Fruit fly (Drosophila melanogaster) whole organism, prepupa: ENCODE measurements around the gene Klp31E.
A peak's percentile ranks its signal among the peaks of the same experiment; 100 is the strongest.

Experiments
- CG15336 ChIP-seq: fragments of 200-800 bp; sonication (Bioruptor generic); IDR thresholded peaks from 2 replicates; pipeline ENCODE4 v1.3.6; 2022; ENCODE audit warnings: missing biosample characterization, missing genetic modification characterization
- CG6163 ChIP-seq: fragments of 200-800 bp; sonication (Bioruptor generic); IDR thresholded peaks from 3 replicates; pipeline ENCODE4 v1.3.6; 2022; ENCODE audit warnings: missing biosample characterization, missing genetic modification characterization
- CG6276 ChIP-seq: fragments of 200-800 bp; sonication (Bioruptor generic); optimal IDR thresholded peaks from 2 replicates; lab custom pipeline; 2017; ENCODE audit warnings: missing biosample characterization, mild to moderate bottlenecking, missing genetic modification characterization
- CG6854 ChIP-seq: fragments of 200-800 bp; sonication (Bioruptor generic); optimal IDR thresholded peaks from 2 replicates; lab custom pipeline; 2017; ENCODE audit warnings: missing biosample characterization, mild to moderate bottlenecking, missing genetic modification characterization
- CG8119 ChIP-seq: fragments of 200-800 bp; sonication (Bioruptor generic); IDR thresholded peaks from 3 replicates; pipeline ENCODE4 v1.3.6; 2022; ENCODE audit warnings: missing biosample characterization, missing genetic modification characterization
- Eip75B ChIP-seq: fragments of 200-800 bp; sonication (Bioruptor generic); optimal IDR thresholded peaks from 3 replicates; lab custom pipeline; 2016; ENCODE audit warnings: missing biosample characterization, missing genetic modification characterization
- Gug ChIP-seq: fragments of 200-800 bp; sonication (Bioruptor generic); IDR thresholded peaks from 2 replicates; pipeline ENCODE4 v1.3.6; 2022; ENCODE audit warnings: missing biosample characterization, missing genetic modification characterization
- dac ChIP-seq: fragments of 200-800 bp; sonication (Bioruptor generic); optimal IDR thresholded peaks from 2 replicates; lab custom pipeline; 2017; ENCODE audit warnings: missing biosample characterization, mild to moderate bottlenecking, missing genetic modification characterization
- dsx ChIP-seq: fragments of 200-800 bp; optimal IDR thresholded peaks from 3 replicates; lab custom pipeline; 2019; ENCODE audit warnings: missing biosample characterization, mild to moderate bottlenecking, missing genetic modification characterization, moderate library complexity; ENCODE audit not compliant: poor library complexity, severe bottlenecking
- fkh ChIP-seq: fragments of 200-800 bp; sonication (Bioruptor generic); optimal IDR thresholded peaks from 3 replicates; lab custom pipeline; 2017; ENCODE audit warnings: missing biosample characterization, mild to moderate bottlenecking, missing genetic modification characterization, moderate library complexity
- svp ChIP-seq: fragments of 200-800 bp; sonication (Bioruptor generic); peaks from one replicate; lab custom pipeline; 2016; ENCODE audit warnings: missing biosample characterization, missing genetic modification characterization

DNA sequence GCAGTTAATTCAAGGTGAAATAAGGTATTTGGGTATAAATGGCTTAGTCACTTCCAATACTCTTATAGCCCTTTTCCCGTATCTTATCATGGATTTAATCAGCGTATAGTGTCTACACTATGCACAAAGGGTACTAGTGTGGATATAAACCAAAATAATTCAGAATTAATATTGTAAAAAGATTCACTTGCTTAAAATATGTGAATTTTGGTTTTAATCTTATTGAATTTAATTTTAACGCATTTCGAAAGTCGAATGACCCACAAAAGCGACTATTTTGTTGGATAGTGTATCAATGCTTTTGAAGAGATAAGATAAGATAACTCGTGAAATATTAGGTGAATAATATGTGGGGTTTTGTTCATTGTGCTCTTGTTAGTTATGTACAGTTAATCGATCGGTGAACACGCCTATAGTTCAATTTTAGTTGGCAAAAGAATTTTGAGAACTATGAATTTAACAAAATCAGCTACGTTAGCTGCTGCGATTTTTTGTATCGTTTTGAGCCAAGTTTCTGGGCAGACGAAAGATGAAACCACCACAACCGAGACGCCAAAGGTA, 31.8 kb upstream of the Klp31E start, which contains the start of gene CG5096:
- TF ChIP-seq CG6276 (no peak), fkh (GFP tag; lab: Kevin White, UChicago) (peak; percentile 33), dac (GFP tag; lab: Kevin White, UChicago) (no peak), svp (GFP tag; lab: Kevin White, UChicago) (no peak), CG6854 (GFP tag; lab: Kevin White, UChicago) (no peak), dsx (GFP tag; lab: Kevin White, UChicago) (peak; percentile 29), CG8119 (GFP tag; lab: Robert Waterston, UW) (no peak; the same call in 1 of the 3 replicates), CG15336 (GFP tag; lab: Robert Waterston, UW) (peak; percentile 67), Gug (GFP tag; lab: Robert Waterston, UW) (no peak; the same call in 1 of the 2 replicates), CG6163 (no peak), Eip75B (GFP tag; lab: Kevin White, UChicago) (peak; percentile 72)
